Worm (Caenorhabditis elegans) whole organism, L2 larva: ENCODE measurements around the gene F54F11.1.

Experiments
- C34F6.9 ChIP-seq: fragments of 150-350 bp; optimal IDR thresholded peaks from 2 replicates; lab custom pipeline; 2014; ENCODE audit warnings: missing biosample characterization, missing genetic modification characterization
- F13H6.1 ChIP-seq: sonication (generic microtip); optimal IDR thresholded peaks from 2 replicates; lab custom pipeline; 2016; ENCODE audit warnings: missing genetic modification characterization, missing compliant biosample characterization
- R02D3.7 ChIP-seq: fragments of 150-350 bp; optimal IDR thresholded peaks from 2 replicates; lab custom pipeline; 2014; ENCODE audit warnings: missing biosample characterization, missing genetic modification characterization
- Y55F3AM.14 ChIP-seq: fragments of 200-800 bp; sonication (Bioruptor generic); optimal IDR thresholded peaks from 2 replicates; lab custom pipeline; 2018; ENCODE audit warnings: mild to moderate bottlenecking, missing genetic modification characterization, missing compliant biosample characterization
- alr-1 ChIP-seq: fragments of 150-350 bp; optimal IDR thresholded peaks from 2 replicates; lab custom pipeline; 2014; ENCODE audit warnings: missing biosample characterization, missing genetic modification characterization
- aly-2 ChIP-seq: fragments of 150-350 bp; optimal IDR thresholded peaks from 2 replicates; lab custom pipeline; 2014; ENCODE audit warnings: missing biosample characterization, missing genetic modification characterization
- blmp-1 ChIP-seq: sonication (generic microtip); optimal IDR thresholded peaks from 2 replicates; lab custom pipeline; 2017; ENCODE audit warnings: missing genetic modification characterization, mild to moderate bottlenecking, missing compliant biosample characterization, antibody characterized with exemption, moderate library complexity; ENCODE audit not compliant: insufficient read depth
- ceh-16 ChIP-seq: fragments of 150-350 bp; optimal IDR thresholded peaks from 2 replicates; lab custom pipeline; 2014; ENCODE audit warnings: missing biosample characterization, missing genetic modification characterization
- ceh-82 ChIP-seq: fragments of 150-350 bp; optimal IDR thresholded peaks from 2 replicates; lab custom pipeline; 2014; ENCODE audit warnings: missing biosample characterization, missing genetic modification characterization
- crh-2 ChIP-seq: sonication (generic microtip); optimal IDR thresholded peaks from 2 replicates; lab custom pipeline; 2017; ENCODE audit warnings: missing biosample characterization, missing genetic modification characterization
- dmd-4 ChIP-seq: sonication (generic microtip); optimal IDR thresholded peaks from 2 replicates; lab custom pipeline; 2017; ENCODE audit warnings: missing biosample characterization, missing genetic modification characterization
- egl-27 ChIP-seq: sonication (generic microtip); optimal IDR thresholded peaks from 3 replicates; lab custom pipeline; 2017; ENCODE audit warnings: missing biosample characterization, missing genetic modification reagents, missing genetic modification characterization
- elt-1 ChIP-seq: fragments of 150-350 bp; optimal IDR thresholded peaks from 2 replicates; lab custom pipeline; 2014; ENCODE audit warnings: missing biosample characterization, missing genetic modification characterization
- elt-3 ChIP-seq: sonication (generic microtip); optimal IDR thresholded peaks from 2 replicates; lab custom pipeline; 2017; ENCODE audit warnings: missing biosample characterization, missing genetic modification characterization
- fos-1 ChIP-seq: fragments of 150-350 bp; optimal IDR thresholded peaks from 2 replicates; lab custom pipeline; 2014; ENCODE audit warnings: missing biosample characterization, missing genetic modification characterization
- gmeb-1 ChIP-seq: fragments of 150-350 bp; optimal IDR thresholded peaks from 2 replicates; lab custom pipeline; 2014; ENCODE audit warnings: missing biosample characterization, missing genetic modification characterization
- lin-11 ChIP-seq: fragments of 150-350 bp; sonication (generic microtip); optimal IDR thresholded peaks from 2 replicates; lab custom pipeline; 2014; ENCODE audit warnings: missing biosample characterization, missing genetic modification characterization, inconsistent platforms, mixed read lengths
- lin-13 ChIP-seq: fragments of 150-350 bp; optimal IDR thresholded peaks from 2 replicates; lab custom pipeline; 2014; ENCODE audit warnings: missing biosample characterization, missing genetic modification reagents, missing genetic modification characterization
- lin-39 ChIP-seq: fragments of 150-350 bp; optimal IDR thresholded peaks from 2 replicates; lab custom pipeline; 2014; ENCODE audit warnings: missing biosample characterization, missing genetic modification reagents, missing genetic modification characterization
- lsy-2 ChIP-seq, 2 experiments: fragments of 150-350 bp in 1 of 2; sonication (generic microtip) in 1 of 2; optimal IDR thresholded peaks; 2 replicates each; lab custom pipeline; 2014 to 2017; ENCODE audit warnings: missing biosample characterization in 2 of 2, missing genetic modification characterization in 2 of 2
- mab-5 ChIP-seq: fragments of 150-350 bp; optimal IDR thresholded peaks from 2 replicates; lab custom pipeline; 2014; ENCODE audit warnings: missing biosample characterization, missing genetic modification characterization
- mbf-1 ChIP-seq: sonication (generic microtip); optimal IDR thresholded peaks from 2 replicates; lab custom pipeline; 2017; ENCODE audit warnings: missing biosample characterization, missing genetic modification characterization
- mdl-1 ChIP-seq, 2 experiments: fragments of 150-350 bp in 1 of 2; sonication (generic microtip) in 1 of 2; optimal IDR thresholded peaks; 2 replicates each; lab custom pipeline; 2017; ENCODE audit warnings: missing biosample characterization in 2 of 2, missing genetic modification characterization in 2 of 2
- nhr-10 ChIP-seq: sonication (generic microtip); optimal IDR thresholded peaks from 2 replicates; lab custom pipeline; 2017; ENCODE audit warnings: missing biosample characterization, missing genetic modification characterization
- nhr-11 ChIP-seq: fragments of 150-350 bp; optimal IDR thresholded peaks from 2 replicates; lab custom pipeline; 2014; ENCODE audit warnings: missing biosample characterization, missing genetic modification characterization
- nhr-12 ChIP-seq: fragments of 150-350 bp; optimal IDR thresholded peaks from 2 replicates; lab custom pipeline; 2014; ENCODE audit warnings: missing biosample characterization, missing genetic modification characterization
- nhr-129 ChIP-seq: fragments of 150-350 bp; optimal IDR thresholded peaks from 2 replicates; lab custom pipeline; 2014; ENCODE audit warnings: missing biosample characterization, missing genetic modification characterization
- nhr-21 ChIP-seq: fragments of 150-350 bp; optimal IDR thresholded peaks from 2 replicates; lab custom pipeline; 2014; ENCODE audit warnings: missing biosample characterization, missing genetic modification characterization
- nhr-23 ChIP-seq: fragments of 150-350 bp; optimal IDR thresholded peaks from 2 replicates; lab custom pipeline; 2014; ENCODE audit warnings: missing biosample characterization, missing genetic modification reagents, missing genetic modification characterization
- nhr-237 ChIP-seq: fragments of 150-350 bp; optimal IDR thresholded peaks from 2 replicates; lab custom pipeline; 2014; ENCODE audit warnings: missing biosample characterization, missing genetic modification characterization
- nhr-25 ChIP-seq: fragments of 150-350 bp; sonication (generic microtip); optimal IDR thresholded peaks from 3 replicates; lab custom pipeline; 2014; ENCODE audit warnings: missing biosample characterization, missing genetic modification characterization
- nhr-6 ChIP-seq: fragments of 150-350 bp; optimal IDR thresholded peaks from 2 replicates; lab custom pipeline; 2014; ENCODE audit warnings: missing biosample characterization, missing genetic modification characterization
- nhr-77 ChIP-seq: fragments of 150-350 bp; optimal IDR thresholded peaks from 2 replicates; lab custom pipeline; 2014; ENCODE audit warnings: missing biosample characterization, missing genetic modification characterization
- peb-1 ChIP-seq: fragments of 150-350 bp; optimal IDR thresholded peaks from 2 replicates; lab custom pipeline; 2014; ENCODE audit warnings: missing biosample characterization, missing genetic modification characterization
- sem-4 ChIP-seq: fragments of 150-350 bp; optimal IDR thresholded peaks from 2 replicates; lab custom pipeline; 2014; ENCODE audit warnings: missing biosample characterization, missing genetic modification reagents, missing genetic modification characterization
- skn-1 ChIP-seq: sonication (generic microtip); optimal IDR thresholded peaks from 2 replicates; lab custom pipeline; 2017; ENCODE audit warnings: missing biosample characterization, missing genetic modification characterization
- sma-3 ChIP-seq: sonication (generic microtip); optimal IDR thresholded peaks from 2 replicates; lab custom pipeline; 2016; ENCODE audit warnings: missing genetic modification reagents, missing genetic modification characterization, missing compliant biosample characterization
- sma-9 ChIP-seq, 2 experiments: fragments of 150-350 bp in 1 of 2; sonication (generic microtip) in 1 of 2; optimal IDR thresholded peaks; 2 replicates each; lab custom pipeline; 2014 to 2016; ENCODE audit warnings: missing genetic modification characterization in 2 of 2, mild to moderate bottlenecking in 1 of 2, missing biosample characterization in 1 of 2, missing compliant biosample characterization in 1 of 2, missing genetic modification reagents in 1 of 2, moderate library complexity in 1 of 2
- snpc-4 ChIP-seq: fragments of 150-350 bp; optimal IDR thresholded peaks from 2 replicates; lab custom pipeline; 2014; ENCODE audit warnings: missing biosample characterization, missing genetic modification characterization
- unc-39 ChIP-seq: fragments of 150-350 bp; optimal IDR thresholded peaks from 2 replicates; lab custom pipeline; 2014; ENCODE audit warnings: missing biosample characterization, missing genetic modification characterization
- unc-55 ChIP-seq: fragments of 150-350 bp; sonication (generic microtip); optimal IDR thresholded peaks from 3 replicates; lab custom pipeline; 2014; ENCODE audit warnings: missing biosample characterization, missing genetic modification reagents, missing genetic modification characterization
- unc-62 ChIP-seq: fragments of 150-350 bp; optimal IDR thresholded peaks from 2 replicates; lab custom pipeline; 2014; ENCODE audit warnings: missing biosample characterization, missing genetic modification reagents, missing genetic modification characterization
- zag-1 ChIP-seq: fragments of 150-350 bp; optimal IDR thresholded peaks from 2 replicates; lab custom pipeline; 2014; ENCODE audit warnings: missing biosample characterization, missing genetic modification characterization
- ztf-11 ChIP-seq: sonication (generic microtip); optimal IDR thresholded peaks from 2 replicates; lab custom pipeline; 2017; ENCODE audit warnings: missing biosample characterization, missing genetic modification characterization
- ztf-4 ChIP-seq: fragments of 150-350 bp; optimal IDR thresholded peaks from 2 replicates; lab custom pipeline; 2014; ENCODE audit warnings: missing biosample characterization, missing genetic modification characterization

F54F11.1 gene

DNA sequence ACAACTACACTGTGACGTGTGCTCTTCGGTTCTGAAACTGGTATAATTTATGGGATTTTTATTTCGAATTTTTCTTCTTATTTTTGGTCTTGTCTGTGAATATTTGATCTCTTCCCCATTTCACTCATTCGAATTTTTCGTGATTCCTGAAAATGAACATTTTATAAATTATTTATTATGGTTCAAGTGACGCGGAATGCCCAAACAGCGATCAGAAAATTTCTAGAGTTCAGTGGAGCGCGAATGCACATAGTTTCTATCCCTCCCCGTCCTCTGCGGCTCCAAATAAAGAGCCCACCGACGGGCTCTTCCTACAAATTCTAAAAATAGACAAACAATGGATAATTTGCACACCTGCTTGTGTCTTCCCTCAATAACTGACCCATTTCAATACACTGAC, at the start of gene F54F11.1:
TSS of gene F54F11.1 (plus strand) at position 301 of the 400 bp plus-strand sequence.
- no peak for TF ChIP-seq nhr-25 (tag; lab: Kevin White, UChicago)
- TF ChIP-seq gmeb-1: no peak
- peak; percentile 14 for TF ChIP-seq unc-55
- TF ChIP-seq peb-1: no peak
- TF ChIP-seq lsy-2 (tag; optimal IDR thresholded peaks at IDR 0.05; lab: Kevin White, UChicago): no peak

DNA sequence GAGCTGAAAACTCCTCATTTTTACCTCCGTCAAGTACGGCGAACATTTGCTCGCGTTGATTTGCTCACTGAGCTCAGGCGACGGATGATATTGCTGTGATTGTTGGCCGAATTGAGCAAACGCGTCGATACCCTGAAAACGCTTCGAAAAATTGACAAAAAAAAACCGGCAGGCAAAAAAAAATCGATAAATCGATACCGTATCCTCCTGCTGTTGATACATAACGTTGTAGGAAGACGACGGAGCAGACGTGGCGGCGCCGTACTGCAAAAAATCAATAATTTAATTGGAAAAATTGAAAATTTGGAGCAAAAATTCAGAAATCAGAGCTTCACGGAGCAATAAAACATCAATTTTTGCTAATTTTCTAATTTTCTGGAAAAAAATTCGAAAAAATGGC, 48.9 kb upstream of the F54F11.1 start:
- TF ChIP-seq skn-1 (no peak), nhr-23 (tag; lab: Kevin White, UChicago) (no peak)

DNA sequence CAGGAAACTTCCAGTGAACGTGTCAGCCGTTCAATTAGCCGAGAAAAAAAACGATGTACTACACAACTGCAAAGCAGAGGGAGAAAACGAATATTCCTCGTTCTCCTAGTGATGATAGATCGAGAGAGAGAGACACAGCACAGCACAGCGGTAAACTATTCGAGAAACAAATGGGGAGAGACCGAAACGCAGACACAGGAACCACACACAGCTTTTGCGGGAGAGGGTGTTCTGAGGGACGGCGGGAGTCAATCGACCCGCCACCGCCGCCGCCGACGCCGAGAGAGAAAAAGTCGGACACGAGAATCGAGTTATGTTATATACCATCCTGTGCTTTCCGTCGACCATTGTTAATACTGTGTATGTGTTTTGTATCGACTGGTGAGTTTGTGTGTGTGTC, 47.1 kb upstream of the F54F11.1 start:
- TF ChIP-seq unc-55: peak; percentile 29
- TF ChIP-seq unc-39 (tag; lab: Kevin White, UChicago): no peak
- peak; percentile 20 for TF ChIP-seq F13H6.1 (tag; lab: Kevin White, UChicago)
- no peak for TF ChIP-seq sem-4 (tag; lab: Kevin White, UChicago)
- peak; percentile 22 for TF ChIP-seq fos-1 (tag; lab: Kevin White, UChicago)
- TF ChIP-seq Y55F3AM.14 (GFP tag; lab: Kevin White, UChicago): no peak
- peak; percentile 24 for TF ChIP-seq sma-9 (GFP tag; optimal IDR thresholded peaks at IDR 0.05; lab: Kevin White, UChicago)
- no peak for TF ChIP-seq sma-9 (tag; optimal IDR thresholded peaks at IDR 0.05; lab: Kevin White, UChicago)
- TF ChIP-seq nhr-11 (tag; lab: Kevin White, UChicago): no peak
- TF ChIP-seq C34F6.9 (tag; lab: Kevin White, UChicago): peak; percentile 48
- no peak for TF ChIP-seq nhr-12 (tag; lab: Kevin White, UChicago)
- TF ChIP-seq ceh-82 (tag; lab: Kevin White, UChicago): no peak
- peak; percentile 27 for TF ChIP-seq nhr-129 (tag; lab: Kevin White, UChicago)
- no peak for TF ChIP-seq R02D3.7
- TF ChIP-seq crh-2: peak; percentile 5
- peak; percentile 58 for TF ChIP-seq snpc-4
- no peak for TF ChIP-seq lin-39 (tag; lab: Kevin White, UChicago)

DNA sequence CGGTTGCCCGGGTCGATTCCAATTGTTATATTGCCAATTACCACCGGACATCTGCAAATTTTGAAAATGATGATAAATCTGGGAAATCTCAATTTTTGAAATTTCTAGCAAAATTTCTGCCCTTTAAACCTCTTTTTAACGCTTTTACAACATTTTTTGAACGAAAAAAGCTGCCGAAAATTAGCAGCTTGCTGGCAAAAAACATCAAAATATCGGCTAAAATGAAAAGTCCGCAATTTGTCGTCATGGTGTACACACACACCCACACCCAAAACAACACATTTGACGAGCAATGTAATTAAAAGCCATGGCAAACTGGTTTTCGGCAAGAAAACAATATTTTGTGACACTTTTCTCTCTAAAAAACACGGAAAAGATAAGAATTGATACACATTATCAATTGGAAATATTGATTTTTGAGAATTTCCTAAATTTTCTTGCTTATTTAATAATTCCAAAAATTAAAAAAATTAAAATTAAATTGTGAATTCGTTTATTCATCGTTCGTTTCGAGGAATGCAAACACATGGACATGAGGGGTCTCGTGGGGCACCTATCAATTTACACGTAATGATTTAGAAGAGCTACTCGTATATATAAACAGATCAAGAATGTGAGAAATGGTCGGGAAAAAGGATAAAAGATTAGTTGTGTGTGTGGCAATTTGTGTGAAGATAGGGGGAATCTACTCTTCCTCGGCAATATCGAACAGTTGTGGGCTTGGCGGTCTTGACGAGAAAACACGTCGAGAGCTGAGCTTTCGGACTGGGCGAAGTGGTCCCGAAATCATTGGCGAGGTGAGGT, 43.0 kb upstream of the F54F11.1 start, which contains the start of gene pqn-27:
TSS of gene pqn-27 (minus strand) at position 51 of the 804 bp plus-strand sequence.
- TF ChIP-seq ztf-11 (tag; lab: Kevin White, UChicago): no peak
- TF ChIP-seq sem-4 (tag; lab: Kevin White, UChicago): peak; percentile 59
- peak; percentile 75 for TF ChIP-seq sma-9 (GFP tag; optimal IDR thresholded peaks at IDR 0.05; lab: Kevin White, UChicago)
- no peak for TF ChIP-seq sma-9 (tag; optimal IDR thresholded peaks at IDR 0.05; lab: Kevin White, UChicago)
- TF ChIP-seq blmp-1: peak; percentile 60
- TF ChIP-seq lin-11 (tag; lab: Kevin White, UChicago): no peak
- TF ChIP-seq sma-3 (GFP tag; lab: Kevin White, UChicago): peak; percentile 85
- peak; percentile 42 for TF ChIP-seq unc-55
- peak; percentile 75 for TF ChIP-seq F13H6.1 (tag; lab: Kevin White, UChicago)
- TF ChIP-seq crh-2: peak; percentile 89
- TF ChIP-seq mdl-1 (tag; optimal IDR thresholded peaks at IDR 0.05; lab: Kevin White, UChicago): no peak
- peak; percentile 89 for TF ChIP-seq nhr-21 (tag; lab: Kevin White, UChicago)
- TF ChIP-seq peb-1: no peak
- TF ChIP-seq nhr-77 (tag; lab: Kevin White, UChicago): no peak
- TF ChIP-seq nhr-6: peak; percentile 84
- TF ChIP-seq nhr-10 (tag; lab: Kevin White, UChicago): no peak
- no peak for TF ChIP-seq elt-3 (tag; lab: Kevin White, UChicago)
- TF ChIP-seq zag-1 (tag; lab: Kevin White, UChicago): no peak
- TF ChIP-seq nhr-23 (tag; lab: Kevin White, UChicago): no peak
- TF ChIP-seq nhr-237 (tag; lab: Kevin White, UChicago): no peak
- TF ChIP-seq lin-13: peak; percentile 77
- no peak for TF ChIP-seq R02D3.7
- peak; percentile 28 for TF ChIP-seq fos-1 (tag; lab: Kevin White, UChicago)
- TF ChIP-seq ztf-4 (tag; lab: Kevin White, UChicago): peak; percentile 91
- no peak for TF ChIP-seq egl-27 (tag; lab: Kevin White, UChicago)
- no peak for TF ChIP-seq ceh-16 (tag; lab: Kevin White, UChicago)
- peak; percentile 70 for TF ChIP-seq skn-1
- peak; percentile 69 for TF ChIP-seq gmeb-1
- TF ChIP-seq alr-1 (tag; lab: Kevin White, UChicago): no peak
- no peak for TF ChIP-seq aly-2 (tag; lab: Kevin White, UChicago)
- TF ChIP-seq dmd-4 (tag; lab: Kevin White, UChicago): no peak
- TF ChIP-seq Y55F3AM.14 (GFP tag; lab: Kevin White, UChicago): peak; percentile 80
- no peak for TF ChIP-seq mab-5 (tag; lab: Kevin White, UChicago)
- TF ChIP-seq unc-62 (GFP tag; lab: Kevin White, UChicago): peak; percentile 32
- no peak for TF ChIP-seq elt-1 (tag; lab: Kevin White, UChicago)
- TF ChIP-seq unc-39 (tag; lab: Kevin White, UChicago): no peak
- peak; percentile 57 for TF ChIP-seq C34F6.9 (tag; lab: Kevin White, UChicago)
- no peak for TF ChIP-seq nhr-11 (tag; lab: Kevin White, UChicago)
- TF ChIP-seq mbf-1 (tag; lab: Kevin White, UChicago): no peak
